Fruit fly (Drosophila melanogaster): ENCODE data around the gene hoe1.

The hoe1 gene

dm6 chr2L:4903838-4904237 lies 28.3 kb downstream of the hoe1 start:
- TF ChIP-seq CG16813 (GFP tag; IDR thresholded peaks at IDR 0.05; ENCODE audit: partially characterized antibody) (peak; percentile 52; the same call in 1 of the 3 replicates), CG42726 (GFP tag; IDR thresholded peaks at IDR 0.05; ENCODE audit: partially characterized antibody) (no peak), Sox100B (GFP tag; optimal IDR thresholded peaks at IDR 0.05) (no peak), rib (GFP tag; IDR thresholded peaks at IDR 0.05) (no peak), CG13287 (GFP tag; IDR thresholded peaks at IDR 0.05; ENCODE audit: partially characterized antibody) (no peak), HLHmδ (GFP tag; optimal IDR thresholded peaks at IDR 0.05) (no peak), CG12659 (GFP tag; optimal IDR thresholded peaks at IDR 0.05) (no peak), sens (GFP tag) (no peak), CTCF (GFP tag; optimal IDR thresholded peaks at IDR 0.05) (peak; percentile 27), bigmax (GFP tag; optimal IDR thresholded peaks at IDR 0.05) (no peak), lola (GFP tag; optimal IDR thresholded peaks at IDR 0.05) (no peak), CG10462 (GFP tag; optimal IDR thresholded peaks at IDR 0.05) (no peak), amos (GFP tag; IDR thresholded peaks at IDR 0.05; ENCODE audit: partially characterized antibody) (peak; percentile 68), gt (GFP tag; IDR thresholded peaks at IDR 0.05) (no peak), CG1647 (GFP tag; optimal IDR thresholded peaks at IDR 0.05) (no peak), Bgb (GFP tag; IDR thresholded peaks at IDR 0.05; ENCODE audit: partially characterized antibody) (peak; percentile 64)

- TF ChIP-seq sd (tag; optimal IDR thresholded peaks at IDR 0.05) (peak; percentile 50), exex (tag; optimal IDR thresholded peaks at IDR 0.05) (peak; percentile 66), rib (GFP tag; IDR thresholded peaks at IDR 0.05) (peak; percentile 15; the same call in 1 of the 2 replicates), Med (GFP tag) (peak; percentile 86), chinmo (GFP tag; IDR thresholded peaks at IDR 0.05; ENCODE audit: partially characterized antibody) (peak; percentile 52; the same call in 1 of the 4 replicates), Gsc (GFP tag; IDR thresholded peaks at IDR 0.05) (no peak), pan (optimal IDR thresholded peaks at IDR 0.05) (no peak), pan (GFP tag; optimal IDR thresholded peaks at IDR 0.05 in 1 of 2, IDR thresholded peaks at IDR 0.05 in 1 of 2) (no peak), vvl (GFP tag; IDR thresholded peaks at IDR 0.05) (peak; percentile 87), CG13894 (tag; optimal IDR thresholded peaks at IDR 0.05) (peak; percentile 99)
Measured at dm6 chr2L:4899599-4900559, 32.3 kb downstream of the hoe1 start.

dm6 chr2L:4898165-4898564 lies 34.0 kb downstream of the hoe1 start:
- TF ChIP-seq klu (GFP tag; IDR thresholded peaks at IDR 0.05) (no peak), hb (GFP tag; IDR thresholded peaks at IDR 0.05; ENCODE audit: partially characterized antibody) (no peak), cwo (GFP tag; optimal IDR thresholded peaks at IDR 0.05) (peak; percentile 44), TFAM (GFP tag; optimal IDR thresholded peaks at IDR 0.05) (no peak), CG8478 (optimal IDR thresholded peaks at IDR 0.05) (no peak), Atf6 (GFP tag; IDR thresholded peaks at IDR 0.05) (no peak), CG18599 (GFP tag; optimal IDR thresholded peaks at IDR 0.05) (no peak), Mes4 (GFP tag; optimal IDR thresholded peaks at IDR 0.05) (no peak), Poxn (GFP tag; IDR thresholded peaks at IDR 0.05) (no peak), gce (GFP tag; IDR thresholded peaks at IDR 0.05) (no peak), CG10543 (GFP tag; optimal IDR thresholded peaks at IDR 0.05) (peak; percentile 24), eyg (GFP tag; optimal IDR thresholded peaks at IDR 0.05) (no peak), insv (GFP tag; optimal IDR thresholded peaks at IDR 0.05) (no peak), scrt (GFP tag; optimal IDR thresholded peaks at IDR 0.05) (no peak), CG10267 (tag; optimal IDR thresholded peaks at IDR 0.05) (no peak), CG12769 (tag; optimal IDR thresholded peaks at IDR 0.05) (peak; percentile 61), CG4854 (GFP tag; optimal IDR thresholded peaks at IDR 0.05) (no peak), chif (GFP tag; optimal IDR thresholded peaks at IDR 0.05) (no peak), CG11696 (GFP tag; IDR thresholded peaks at IDR 0.05) (no peak), sens-2 (GFP tag; IDR thresholded peaks at IDR 0.05) (no peak), Hr39 (optimal IDR thresholded peaks at IDR 0.05) (no peak), cato (GFP tag; optimal IDR thresholded peaks at IDR 0.05; ENCODE audit: borderline replicate concordance) (no peak)

Measured in whole organism, embryonic.